Worm (Caenorhabditis elegans) whole organism, early embryonic: ENCODE measurements around the gene C08A9.3.

Source experiments
- B0310.2 ChIP-seq: sonication (generic microtip); optimal IDR thresholded peaks from 2 replicates; lab custom pipeline; 2016; ENCODE audit warnings: mild to moderate bottlenecking, missing genetic modification characterization, missing compliant biosample characterization
- F13C5.2 ChIP-seq: sonication (generic microtip); optimal IDR thresholded peaks from 2 replicates; lab custom pipeline; 2017; ENCODE audit warnings: mild to moderate bottlenecking, missing genetic modification characterization, inconsistent platforms, missing compliant biosample characterization
- aly-1 ChIP-seq: sonication (generic microtip); optimal IDR thresholded peaks from 2 replicates; lab custom pipeline; 2016; ENCODE audit warnings: missing genetic modification characterization, missing compliant biosample characterization
- ama-1 ChIP-seq: fragments of 150-350 bp; optimal IDR thresholded peaks from 2 replicates; lab custom pipeline; 2014
- ceh-13 ChIP-seq: fragments of 200-800 bp; sonication (Bioruptor generic); optimal IDR thresholded peaks from 2 replicates; lab custom pipeline; 2018; ENCODE audit warnings: mild to moderate bottlenecking, missing genetic modification characterization, missing compliant biosample characterization
- ceh-36 ChIP-seq: sonication (generic microtip); optimal IDR thresholded peaks from 2 replicates; lab custom pipeline; 2016; ENCODE audit warnings: missing genetic modification characterization, inconsistent platforms, missing compliant biosample characterization
- ets-7 ChIP-seq: sonication (generic microtip); optimal IDR thresholded peaks from 2 replicates; lab custom pipeline; 2016; ENCODE audit warnings: missing genotype, missing genetic modification characterization, missing compliant biosample characterization
- flt-1 ChIP-seq: fragments of 200-800 bp; sonication (Bioruptor generic); IDR thresholded peaks from 2 replicates; pipeline ENCODE4 v1.3.6; 2022; ENCODE audit warnings: missing genetic modification characterization, missing compliant biosample characterization
- hmbx-1 ChIP-seq: sonication (generic microtip); optimal IDR thresholded peaks from 2 replicates; lab custom pipeline; 2016; ENCODE audit warnings: mild to moderate bottlenecking, missing genetic modification characterization, missing compliant biosample characterization
- hmg-4 ChIP-seq: fragments of 200-800 bp; sonication (Bioruptor generic); optimal IDR thresholded peaks from 2 replicates; lab custom pipeline; 2018; ENCODE audit warnings: mild to moderate bottlenecking, missing genetic modification characterization, missing compliant biosample characterization
- hnd-1 ChIP-seq: sonication (generic microtip); optimal IDR thresholded peaks from 2 replicates; lab custom pipeline; 2016; ENCODE audit warnings: missing genetic modification characterization, missing compliant biosample characterization
- pes-1 ChIP-seq: fragments of 200-800 bp; sonication (Bioruptor generic); IDR thresholded peaks from 2 replicates; pipeline ENCODE4 v1.3.6; 2022; ENCODE audit warnings: missing genetic modification reagents, missing genetic modification characterization, missing compliant biosample characterization
- scrt-1 ChIP-seq: fragments of 200-800 bp; sonication (Bioruptor generic); IDR thresholded peaks from 2 replicates; pipeline ENCODE4 v1.3.6; 2022; ENCODE audit warnings: missing genetic modification characterization, missing compliant biosample characterization
- sea-1 ChIP-seq: fragments of 200-800 bp; sonication (Bioruptor generic); conservative IDR thresholded peaks from 2 replicates; pipeline ENCODE4 v1.3.6; 2022; ENCODE audit warnings: missing genetic modification characterization, missing compliant biosample characterization
- tbx-11 ChIP-seq: fragments of 200-800 bp; sonication (Bioruptor generic); IDR thresholded peaks from 2 replicates; pipeline ENCODE4 v1.3.6; 2022; ENCODE audit warnings: missing genetic modification characterization, missing compliant biosample characterization
- tbx-37 ChIP-seq: fragments of 200-800 bp; sonication (Bioruptor generic); conservative IDR thresholded peaks from 2 replicates; pipeline ENCODE4 v1.3.6; 2022; ENCODE audit warnings: missing genetic modification reagents, missing genetic modification characterization, missing compliant biosample characterization
- tra-4 ChIP-seq: sonication (generic microtip); optimal IDR thresholded peaks from 2 replicates; lab custom pipeline; 2017; ENCODE audit warnings: missing genetic modification characterization, missing compliant biosample characterization

Gene C08A9.3

DNA sequence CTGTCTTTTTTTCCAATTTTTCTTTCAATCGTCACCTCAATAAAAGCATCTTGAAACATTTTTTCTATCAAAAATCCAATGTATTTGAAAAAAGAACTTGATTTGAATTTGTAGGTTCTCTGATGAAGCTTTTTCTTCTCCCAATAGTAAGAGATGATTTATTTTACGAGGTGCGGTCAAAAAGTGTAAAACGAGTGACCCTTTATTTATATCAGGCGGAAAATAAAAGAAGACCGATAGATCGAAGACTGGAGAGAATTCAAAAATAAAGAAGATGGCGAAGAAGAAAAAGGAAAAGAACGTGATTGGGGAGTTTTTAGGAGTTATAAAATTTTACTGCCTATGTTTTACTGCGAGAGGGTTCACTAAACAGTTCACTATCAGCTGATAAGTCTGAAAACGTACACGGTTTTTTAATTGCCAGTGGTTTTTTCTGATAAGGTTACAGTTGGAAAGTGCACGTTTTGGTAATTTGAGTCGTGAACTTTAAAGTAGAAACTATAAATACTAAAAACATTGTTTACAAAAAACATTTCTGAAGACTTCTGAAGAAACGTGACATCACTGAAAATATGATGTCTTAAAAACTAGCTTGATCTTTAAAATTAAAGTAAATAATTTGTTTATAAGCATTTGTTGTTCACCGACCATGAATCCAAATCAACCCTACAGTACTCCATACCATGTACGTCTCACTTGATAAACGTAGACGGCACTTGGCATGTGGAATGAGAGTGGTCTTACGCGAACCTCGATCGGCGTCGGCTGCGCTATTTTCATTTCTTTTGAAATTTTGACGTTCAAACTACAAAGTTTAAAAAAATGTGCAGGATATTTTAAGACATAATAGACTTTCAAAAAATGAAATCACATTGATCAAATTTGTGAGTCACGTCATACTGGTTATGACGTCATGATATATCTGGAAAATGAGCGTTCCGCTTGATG, 37.0 kb downstream of the C08A9.3 start:
- TF ChIP-seq flt-1 (no peak), sea-1 (GFP tag; lab: Robert Waterston, UW) (no peak), aly-1 (tag; lab: Kevin White, UChicago) (no peak), pes-1 (GFP tag; lab: Robert Waterston, UW) (no peak), F13C5.2 (tag; lab: Kevin White, UChicago) (no peak), ceh-36 (no peak), tbx-37 (GFP tag; lab: Robert Waterston, UW) (no peak), ceh-13 (no peak), hmbx-1 (no peak), tbx-11 (GFP tag; lab: Robert Waterston, UW) (no peak), hmg-4 (no peak), B0310.2 (tag; lab: Kevin White, UChicago) (no peak), ama-1 (lab: Kevin White, UChicago) (no peak), tra-4 (tag; lab: Kevin White, UChicago) (no peak), scrt-1 (GFP tag; lab: Robert Waterston, UW) (no peak), ets-7 (tag; lab: Kevin White, UChicago) (no peak)

DNA sequence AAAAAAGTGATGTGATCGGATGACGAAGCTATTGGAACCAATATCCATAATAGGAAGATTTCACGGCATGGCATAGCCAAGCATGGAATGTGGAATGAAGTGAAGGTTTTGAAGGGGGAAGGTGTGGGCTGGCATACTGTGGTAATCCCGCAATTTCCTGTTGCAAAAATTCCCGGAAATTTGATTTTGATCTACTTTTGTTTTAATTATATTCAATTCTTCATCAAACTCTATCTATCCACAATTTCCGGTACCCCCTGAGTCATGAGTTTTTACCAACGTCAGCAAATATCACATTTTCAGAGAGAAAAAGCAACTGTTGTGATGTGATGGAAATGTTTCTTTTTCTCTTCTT, 37.6 kb downstream of the C08A9.3 start, which contains the start of gene gcy-11:
TSS of gene gcy-11 (minus strand) at position 101 of the 355 bp plus-strand sequence.
- no peak for TF ChIP-seq flt-1
- no peak for TF ChIP-seq F13C5.2 (tag; lab: Kevin White, UChicago)
- TF ChIP-seq ama-1 (lab: Kevin White, UChicago) = no peak
- no peak for TF ChIP-seq aly-1 (tag; lab: Kevin White, UChicago)
- no peak for TF ChIP-seq sea-1 (GFP tag; lab: Robert Waterston, UW)
- TF ChIP-seq tra-4 (tag; lab: Kevin White, UChicago) = no peak
- no peak for TF ChIP-seq hmg-4
- TF ChIP-seq ceh-13 = no peak
- no peak for TF ChIP-seq tbx-37 (GFP tag; lab: Robert Waterston, UW)

DNA sequence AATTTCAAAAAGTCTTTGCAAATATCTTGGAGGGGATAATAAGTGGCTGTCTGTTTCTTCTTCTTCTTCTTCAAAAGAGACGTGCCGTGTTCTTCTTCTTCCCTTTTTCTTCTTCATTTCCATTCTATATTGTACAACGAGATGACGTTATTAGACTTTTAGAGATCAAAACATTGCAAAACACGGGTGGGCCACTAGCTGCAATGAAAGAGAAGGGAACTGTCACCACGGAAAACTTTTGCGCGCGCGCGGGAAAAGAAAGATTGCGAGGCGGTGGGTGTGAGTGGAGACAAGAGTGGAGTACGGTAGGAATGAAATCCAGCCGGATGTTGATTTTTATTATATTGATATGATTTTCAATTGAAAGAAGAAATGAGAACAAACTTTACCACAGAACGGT, 39.0 kb downstream of the C08A9.3 start:
- TF ChIP-seq ceh-13 = no peak
- TF ChIP-seq hmg-4 = no peak
- no peak for TF ChIP-seq tbx-37 (GFP tag; lab: Robert Waterston, UW)
- TF ChIP-seq aly-1 (tag; lab: Kevin White, UChicago) = no peak
- TF ChIP-seq ets-7 (tag; lab: Kevin White, UChicago) = no peak
- no peak for TF ChIP-seq pes-1 (GFP tag; lab: Robert Waterston, UW)
- no peak for TF ChIP-seq scrt-1 (GFP tag; lab: Robert Waterston, UW)
- no peak for TF ChIP-seq tbx-11 (GFP tag; lab: Robert Waterston, UW)
- TF ChIP-seq B0310.2 (tag; lab: Kevin White, UChicago) = no peak
- TF ChIP-seq F13C5.2 (tag; lab: Kevin White, UChicago) = no peak
- TF ChIP-seq flt-1 = no peak
- TF ChIP-seq hmbx-1 = no peak
- TF ChIP-seq sea-1 (GFP tag; lab: Robert Waterston, UW) = no peak
- TF ChIP-seq hnd-1 (tag; lab: Kevin White, UChicago) = no peak
- no peak for TF ChIP-seq tra-4 (tag; lab: Kevin White, UChicago)
- TF ChIP-seq ama-1 (lab: Kevin White, UChicago) = no peak

DNA sequence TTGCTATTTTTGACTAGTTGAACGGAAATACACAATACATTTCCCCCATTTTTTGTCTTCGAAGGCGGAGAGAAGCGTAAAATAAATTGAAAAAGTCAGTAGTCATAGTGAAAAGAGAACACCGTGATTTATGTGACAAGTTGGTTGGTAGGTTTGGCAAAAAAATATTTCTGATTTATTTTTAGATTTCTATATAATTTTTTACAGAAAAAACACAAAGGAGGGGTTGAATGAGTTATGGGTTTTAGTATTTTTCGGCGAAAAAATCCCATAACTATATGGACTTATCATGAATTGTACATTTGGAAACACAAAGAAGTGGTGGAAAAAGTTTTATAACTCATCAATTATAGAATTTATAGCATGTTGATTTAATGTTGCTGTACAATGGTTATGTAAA, 47.6 kb downstream of the C08A9.3 start, which contains the start of gene C30G4.2:
TSS of gene C30G4.2 (minus strand) at position 101 of the 400 bp plus-strand sequence.
- no peak for TF ChIP-seq ets-7 (tag; lab: Kevin White, UChicago)
- TF ChIP-seq ceh-13 = no peak
- TF ChIP-seq ama-1 (lab: Kevin White, UChicago) = no peak
- no peak for TF ChIP-seq scrt-1 (GFP tag; lab: Robert Waterston, UW)
- no peak for TF ChIP-seq F13C5.2 (tag; lab: Kevin White, UChicago)
- TF ChIP-seq B0310.2 (tag; lab: Kevin White, UChicago) = no peak
- TF ChIP-seq hmbx-1 = no peak
- no peak for TF ChIP-seq tbx-11 (GFP tag; lab: Robert Waterston, UW)
- TF ChIP-seq ceh-36 = no peak
- no peak for TF ChIP-seq sea-1 (GFP tag; lab: Robert Waterston, UW)
- no peak for TF ChIP-seq hnd-1 (tag; lab: Kevin White, UChicago)
- TF ChIP-seq aly-1 (tag; lab: Kevin White, UChicago) = no peak
- no peak for TF ChIP-seq flt-1
- no peak for TF ChIP-seq hmg-4

DNA sequence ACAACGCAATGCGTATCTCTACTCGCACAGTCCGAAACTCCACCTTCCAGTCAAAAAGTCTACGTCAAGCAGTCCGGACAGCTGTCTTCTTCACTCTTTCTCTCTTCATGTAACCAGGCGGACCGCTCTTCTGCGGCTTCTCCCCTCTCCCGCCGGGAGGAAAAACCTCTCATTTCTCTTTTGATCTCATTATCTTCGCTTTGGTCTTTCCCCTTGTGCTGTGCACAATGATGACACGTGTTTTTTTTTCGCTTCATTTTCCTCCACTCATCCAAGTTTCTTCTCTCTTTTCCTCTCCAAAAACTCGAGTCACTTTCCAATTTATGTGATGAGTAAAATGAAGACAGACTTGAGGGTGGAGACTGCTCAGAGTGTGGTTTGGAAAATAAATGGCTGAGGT, 50.2 kb downstream of the C08A9.3 start, which contains the start of gene F35B3.7:
TSS of gene F35B3.7 (minus strand) at position 133 of the 400 bp plus-strand sequence.
- no peak for TF ChIP-seq ceh-13
- TF ChIP-seq ets-7 (tag; lab: Kevin White, UChicago) = no peak
- TF ChIP-seq pes-1 (GFP tag; lab: Robert Waterston, UW) = no peak
- TF ChIP-seq hnd-1 (tag; lab: Kevin White, UChicago) = no peak
- no peak for TF ChIP-seq scrt-1 (GFP tag; lab: Robert Waterston, UW)

DNA sequence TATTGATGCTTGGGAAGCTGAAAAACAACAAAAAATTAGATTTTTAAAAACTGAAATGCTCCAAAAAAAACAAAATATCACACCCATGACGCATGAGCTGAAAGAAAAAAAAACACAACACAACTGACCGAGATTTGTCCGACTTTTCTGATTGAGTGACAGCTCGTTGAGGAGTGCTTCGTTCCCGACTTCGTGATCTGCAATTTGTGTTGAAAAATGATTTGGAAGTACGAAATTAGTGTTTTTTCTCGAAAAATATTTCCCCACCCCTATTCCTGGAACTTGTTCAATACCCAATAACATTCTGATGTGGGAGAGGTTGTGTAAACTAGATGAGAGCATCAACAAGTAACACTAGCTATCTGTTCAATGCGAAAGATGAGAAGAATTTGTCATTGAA, 51.5 kb downstream of the C08A9.3 start:
- TF ChIP-seq tbx-37 (GFP tag; lab: Robert Waterston, UW) (no peak), ceh-36 (no peak), tbx-11 (GFP tag; lab: Robert Waterston, UW) (no peak), ama-1 (lab: Kevin White, UChicago) (no peak), sea-1 (GFP tag; lab: Robert Waterston, UW) (no peak), F13C5.2 (tag; lab: Kevin White, UChicago) (no peak), pes-1 (GFP tag; lab: Robert Waterston, UW) (no peak), flt-1 (no peak)

DNA sequence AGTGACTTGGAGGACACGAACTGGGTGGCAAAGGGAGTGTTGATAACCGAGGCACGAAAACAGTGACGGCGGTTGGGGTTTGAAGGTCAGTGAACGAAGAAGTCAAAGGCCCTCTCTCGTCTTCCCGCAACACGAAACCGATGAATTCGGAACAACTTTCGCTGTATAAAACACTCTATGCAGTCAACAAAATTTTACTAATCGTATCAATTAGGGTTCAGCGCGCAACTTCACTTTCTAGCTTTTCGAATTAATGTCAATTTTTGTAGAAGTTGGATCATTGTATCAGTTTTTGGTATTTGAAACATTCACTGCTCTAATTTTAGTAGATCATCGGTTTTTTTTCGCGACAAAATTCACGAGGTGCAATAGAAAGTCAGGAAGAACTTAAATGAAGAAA, 54.5 kb downstream of the C08A9.3 start:
- TF ChIP-seq ama-1 (lab: Kevin White, UChicago) = no peak
- TF ChIP-seq hmg-4 = no peak
- TF ChIP-seq ceh-36 = no peak
- no peak for TF ChIP-seq F13C5.2 (tag; lab: Kevin White, UChicago)
- no peak for TF ChIP-seq pes-1 (GFP tag; lab: Robert Waterston, UW)
- no peak for TF ChIP-seq hmbx-1
- no peak for TF ChIP-seq flt-1
- TF ChIP-seq ets-7 (tag; lab: Kevin White, UChicago) = no peak
- TF ChIP-seq aly-1 (tag; lab: Kevin White, UChicago) = no peak
- TF ChIP-seq B0310.2 (tag; lab: Kevin White, UChicago) = no peak
- no peak for TF ChIP-seq tbx-11 (GFP tag; lab: Robert Waterston, UW)
- TF ChIP-seq tra-4 (tag; lab: Kevin White, UChicago) = no peak
- TF ChIP-seq hnd-1 (tag; lab: Kevin White, UChicago) = no peak
- TF ChIP-seq ceh-13 = no peak
- TF ChIP-seq tbx-37 (GFP tag; lab: Robert Waterston, UW) = no peak
- no peak for TF ChIP-seq sea-1 (GFP tag; lab: Robert Waterston, UW)
- TF ChIP-seq scrt-1 (GFP tag; lab: Robert Waterston, UW) = no peak
